Fruit fly (Drosophila melanogaster) whole organism, wandering third instar larva: ENCODE results near the gene CG12301.

Source experiments
- Dif ChIP-seq: fragments of 200-275, 200-300 bp; sonication (Bioruptor generic); optimal IDR thresholded peaks from 2 replicates; lab custom pipeline; 2018; ENCODE audit warnings: missing biosample characterization, missing genetic modification characterization; ENCODE audit not compliant: partially characterized antibody
- Myc ChIP-seq: fragments of >200 bp; optimal IDR thresholded peaks from 2 replicates; lab custom pipeline; 2017
- OdsH ChIP-seq: fragments of 200-800 bp; sonication (Bioruptor generic); optimal IDR thresholded peaks from 2 replicates; lab custom pipeline; 2016; ENCODE audit warnings: missing biosample characterization, mild to moderate bottlenecking, missing genetic modification characterization
- Vsx2 ChIP-seq: fragments of 200-300, 225-300 bp; sonication (Bioruptor generic); optimal IDR thresholded peaks from 2 replicates; lab custom pipeline; 2018; ENCODE audit warnings: missing biosample characterization, missing genetic modification characterization; ENCODE audit not compliant: partially characterized antibody
- dmrt93B ChIP-seq: fragments of 200-800 bp; sonication (Bioruptor generic); optimal IDR thresholded peaks from 2 replicates; lab custom pipeline; 2018; ENCODE audit warnings: missing biosample characterization, mild to moderate bottlenecking, missing genetic modification characterization
- usp ChIP-seq: fragments of >200 bp; optimal IDR thresholded peaks from 2 replicates; lab custom pipeline; 2017; ENCODE audit warnings: missing biosample characterization, missing genetic modification characterization

- TF ChIP-seq Myc (lab: Kevin White, UChicago) (no peak), Dif (GFP tag; lab: Kevin White, UChicago) (no peak), dmrt93B (GFP tag; lab: Kevin White, UChicago) (no peak), usp (GFP tag; lab: Kevin White, UChicago) (no peak), Vsx2 (GFP tag; lab: Kevin White, UChicago) (no peak), OdsH (GFP tag; lab: Kevin White, UChicago) (no peak)
Observed at dm6 chr3L:15570571-15570970, 10.0 kb upstream of the CG12301 start.
